Worm (Caenorhabditis elegans) whole organism, dauer: ENCODE measurements around the gene zfp-3.

Experiments
- unc-62 ChIP-seq: sonication (generic microtip); optimal IDR thresholded peaks from 2 replicates; lab custom pipeline; 2017; ENCODE audit warnings: missing biosample characterization, missing genetic modification reagents, missing genetic modification characterization

The zfp-3 gene

ce11 chrX:1471232-1471631 is 24.8 kb upstream of the zfp-3 start:
- TF ChIP-seq unc-62 (GFP tag; lab: Kevin White, UChicago), result no peak

ce11 chrX:1468057-1468456 is 21.6 kb upstream of the zfp-3 start:
- TF ChIP-seq unc-62 (GFP tag; lab: Kevin White, UChicago), result no peak

ce11 chrX:1464699-1465098 is 18.3 kb upstream of the zfp-3 start, which contains the start of gene D1005.6:
D1005.6 (minus strand) TSS chrX:1464799.
- no peak for TF ChIP-seq unc-62 (GFP tag; lab: Kevin White, UChicago)

- no peak for TF ChIP-seq unc-62 (GFP tag; lab: Kevin White, UChicago)
These were observed 13.3 kb upstream of the zfp-3 start for ce11 chrX:1459756-1460155.

ce11 chrX:1458793-1459192 is 12.3 kb upstream of the zfp-3 start, which contains the start of gene D1005.2:
D1005.2 (plus strand) TSS chrX:1459022.
- no peak for TF ChIP-seq unc-62 (GFP tag; lab: Kevin White, UChicago)

DNA sequence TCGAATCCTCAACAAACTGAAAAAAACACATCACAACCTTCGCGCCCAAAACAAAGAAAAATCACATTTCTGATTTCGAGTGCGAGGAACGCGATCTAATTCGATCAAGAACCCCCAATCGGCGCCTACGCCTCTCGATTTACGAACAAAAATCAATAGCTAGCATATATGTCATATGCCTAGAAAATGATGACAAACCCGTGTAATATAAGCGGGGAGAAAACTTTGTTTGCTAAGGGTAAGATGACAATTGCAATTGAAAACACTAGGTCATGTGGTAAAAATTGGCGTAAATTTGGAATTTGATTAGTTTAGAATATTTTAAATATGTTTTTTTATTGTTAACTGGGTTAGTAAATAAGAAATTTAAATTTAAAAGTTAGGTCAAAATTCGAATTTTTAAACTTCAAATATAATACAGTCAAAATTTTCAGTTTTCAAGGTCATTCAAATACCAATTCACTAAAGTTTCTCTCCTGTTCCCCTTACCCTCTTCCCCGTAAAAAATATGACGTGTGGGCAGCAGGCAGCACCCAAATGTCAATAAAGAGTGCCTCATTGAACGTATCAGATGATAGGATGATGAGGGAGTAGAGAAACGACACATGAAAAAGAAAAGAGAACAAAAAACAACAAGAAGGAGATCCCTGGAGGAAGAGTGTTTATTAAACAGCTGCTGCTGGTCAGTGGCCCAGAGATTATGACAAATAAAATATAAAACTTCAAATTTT is 10.1 kb upstream of the zfp-3 start:
- TF ChIP-seq unc-62 (GFP tag; lab: Kevin White, UChicago), result no peak

DNA sequence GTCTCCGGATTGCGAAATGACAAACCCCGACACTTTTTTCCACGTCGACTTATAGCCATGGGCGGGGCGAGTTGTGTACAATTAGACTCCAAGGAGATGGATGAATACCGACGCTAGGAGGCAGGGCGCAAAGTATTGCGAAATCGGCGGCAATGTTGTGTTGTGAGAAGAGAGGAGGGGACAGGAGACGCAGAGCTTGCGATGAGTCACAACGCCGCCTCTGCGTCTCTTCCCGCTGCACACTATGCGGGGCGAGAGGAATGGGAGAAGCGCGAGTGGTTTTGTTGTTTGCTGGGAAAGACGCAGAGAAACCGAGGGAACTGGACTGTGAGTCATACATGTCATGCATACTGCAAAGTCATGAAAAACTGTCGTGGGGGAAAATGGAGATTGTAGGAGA is 7.9 kb upstream of the zfp-3 start:
- no peak for TF ChIP-seq unc-62 (GFP tag; lab: Kevin White, UChicago)

- no peak for TF ChIP-seq unc-62 (GFP tag; lab: Kevin White, UChicago)
These were observed 7.3 kb upstream of the zfp-3 start, which contains the start of gene cebp-1 for ce11 chrX:1453770-1454169. cebp-1 (minus strand) TSS chrX:1453868.

DNA sequence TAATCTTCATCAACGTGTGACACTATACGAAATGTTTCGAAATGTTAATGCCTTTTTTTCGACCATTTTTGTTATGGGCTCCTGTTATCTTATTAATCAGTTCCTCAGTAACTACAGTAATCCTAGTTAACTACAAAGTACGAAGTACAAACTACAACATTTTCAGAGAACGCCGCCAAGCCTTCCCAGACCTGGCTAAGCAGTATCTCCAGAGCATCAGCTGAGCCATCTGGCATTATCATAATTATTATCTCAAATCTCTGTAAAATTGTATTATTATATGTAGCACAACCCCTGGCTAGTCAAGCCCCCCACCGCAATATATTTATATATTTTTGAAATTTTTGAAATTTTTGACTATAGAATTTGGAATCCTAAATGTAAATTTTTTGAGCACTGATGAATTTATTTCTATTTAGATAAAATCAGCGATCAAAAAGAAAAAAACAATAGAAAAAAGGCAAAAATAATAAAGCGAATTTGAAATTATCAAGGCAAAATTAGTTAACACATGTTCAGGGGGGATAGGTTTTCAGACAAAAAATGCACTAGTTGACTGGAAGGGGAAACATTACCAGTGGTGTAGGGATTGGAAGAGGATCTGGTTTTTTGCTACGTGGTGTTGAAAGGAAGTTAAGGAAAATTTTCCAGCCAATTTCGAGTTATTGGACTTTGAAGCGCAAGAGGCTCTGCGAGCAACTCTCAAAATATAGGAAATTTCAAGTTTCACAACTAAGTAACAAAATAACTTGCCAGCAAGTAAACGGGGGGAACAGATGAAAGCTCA is 5.6 kb upstream of the zfp-3 start:
- no peak for TF ChIP-seq unc-62 (GFP tag; lab: Kevin White, UChicago)

- TF ChIP-seq unc-62 (GFP tag; lab: Kevin White, UChicago), result no peak
These were observed 4.8 kb upstream of the zfp-3 start for ce11 chrX:1451240-1451639.

- no peak for TF ChIP-seq unc-62 (GFP tag; lab: Kevin White, UChicago)
These were observed 3.9 kb upstream of the zfp-3 start, which contains the start of gene W05H7.1 for ce11 chrX:1450352-1450818. W05H7.1 (plus strand) TSS chrX:1450768.

ce11 chrX:1445696-1446095 is 747 bp downstream of the zfp-3 start:
- no peak for TF ChIP-seq unc-62 (GFP tag; lab: Kevin White, UChicago)

DNA sequence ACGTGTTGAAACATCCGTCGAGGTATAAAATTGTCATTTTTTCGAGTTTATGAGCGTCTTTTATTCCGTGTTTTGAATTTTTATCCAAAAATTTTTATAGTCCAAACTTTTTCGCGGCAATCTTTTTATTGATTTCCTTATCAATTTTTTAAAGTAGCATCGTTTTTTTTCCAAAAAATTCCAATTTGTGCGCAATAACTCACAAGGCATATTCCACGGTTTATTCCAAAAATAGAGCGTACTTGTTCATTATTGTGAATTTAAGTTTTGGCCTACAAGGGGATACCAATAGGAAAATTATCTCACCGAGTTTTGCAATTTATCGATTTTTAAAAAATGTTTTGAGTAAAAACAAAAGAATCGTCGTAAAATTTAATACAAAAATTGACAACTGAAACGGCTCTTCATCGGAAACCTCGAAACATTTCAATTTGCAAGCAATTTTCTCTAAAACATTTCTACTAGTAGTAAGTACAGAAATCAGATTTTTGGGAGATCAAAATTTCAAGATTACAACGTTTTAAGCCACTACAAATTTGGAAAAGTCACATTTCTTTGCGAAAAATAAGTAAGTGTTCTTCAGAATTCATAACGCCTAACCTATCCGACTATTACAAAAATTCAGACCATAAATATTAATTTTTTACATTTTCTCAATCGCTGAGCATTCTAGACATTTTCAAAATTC is 2.7 kb downstream of the zfp-3 start:
- TF ChIP-seq unc-62 (GFP tag; lab: Kevin White, UChicago), result no peak

DNA sequence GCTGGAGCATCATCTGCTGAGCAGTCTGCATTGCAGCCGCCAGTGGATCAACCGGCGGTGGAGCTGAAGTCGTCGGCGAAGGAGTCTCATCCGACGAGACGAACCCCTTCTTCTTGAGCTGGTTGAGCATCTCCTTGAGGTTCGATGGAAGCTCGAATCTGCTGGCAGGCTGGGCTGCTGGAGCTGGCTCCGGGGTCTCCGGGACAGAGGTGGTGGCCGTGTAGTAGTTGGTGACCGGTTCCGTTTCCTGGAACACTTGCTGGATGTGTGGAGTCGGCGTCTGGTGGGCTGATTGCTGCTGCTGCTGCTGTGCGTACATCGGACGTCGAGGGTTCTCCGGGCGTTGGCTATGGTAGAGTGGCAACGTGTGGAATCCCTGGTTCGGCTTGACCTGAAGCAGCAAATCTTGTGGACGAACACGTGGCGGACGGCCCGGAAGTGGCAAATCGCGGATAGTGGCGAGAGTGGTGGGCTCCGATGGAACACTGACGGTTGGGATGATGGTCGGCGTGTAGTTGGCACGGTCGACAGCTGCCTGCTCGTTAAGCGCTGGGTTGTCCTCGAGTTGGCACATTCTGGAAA is 4.8 kb downstream of the zfp-3 start:
- no peak for TF ChIP-seq unc-62 (GFP tag; lab: Kevin White, UChicago)

DNA sequence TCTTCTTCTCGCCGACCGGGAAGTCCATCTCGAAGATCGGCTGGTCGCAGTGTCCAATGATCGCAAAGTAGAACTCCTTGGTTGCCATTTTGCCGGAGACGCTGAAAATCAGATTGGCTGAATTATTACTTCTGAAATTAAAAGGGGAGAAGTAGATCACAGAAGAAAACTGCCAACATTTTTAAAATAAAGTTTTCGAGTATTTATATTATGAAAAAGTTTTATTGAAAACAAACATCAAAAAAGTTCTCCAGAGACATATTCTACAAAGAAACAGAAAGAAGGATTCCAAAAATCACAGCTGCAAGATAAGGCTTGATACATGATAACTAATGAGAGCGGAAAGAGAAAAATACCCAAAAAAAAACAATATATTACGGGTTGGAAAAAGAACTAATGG is 6.3 kb downstream of the zfp-3 start, which contains the start of gene sedl-1:
Gene sedl-1 (minus strand): TSS at position 101 of the 400 bp plus-strand sequence.
- TF ChIP-seq unc-62 (GFP tag; lab: Kevin White, UChicago), result no peak
